Worm (Caenorhabditis elegans): ENCODE data around the gene bath-10.

- TF ChIP-seq hlh-13 (GFP tag; optimal IDR thresholded peaks at IDR 0.05) (no peak), nhr-232 (tag; optimal IDR thresholded peaks at IDR 0.05) (no peak), hlh-6 (tag; optimal IDR thresholded peaks at IDR 0.05) (no peak), lin-11 (tag; optimal IDR thresholded peaks at IDR 0.05) (no peak)
Measured at ce11 chrII:3370061-3370460, 4.8 kb upstream of the bath-10 start, which contains the start of gene Y49F6C.8.

Data from whole organism, late embryonic.